Worm (Caenorhabditis elegans) whole organism, L4/young adult: ENCODE measurements around the gene ZK418.2.
A peak's percentile ranks its signal among the peaks of the same experiment; 100 is the strongest.

Source experiments
- W03F9.2 ChIP-seq: fragments of 150-350 bp; optimal IDR thresholded peaks from 2 replicates; lab custom pipeline; 2014; ENCODE audit warnings: missing biosample characterization, missing genetic modification characterization
- dao-5 ChIP-seq: sonication (generic microtip); optimal IDR thresholded peaks from 2 replicates; lab custom pipeline; 2016; ENCODE audit warnings: missing genotype, missing genetic modification characterization, moderate library complexity, missing compliant biosample characterization
- him-1 ChIP-seq: sonication (generic microtip); optimal IDR thresholded peaks from 2 replicates; lab custom pipeline; 2016; ENCODE audit warnings: missing genotype, missing genetic modification reagents, missing genetic modification characterization, missing compliant biosample characterization

DNA sequence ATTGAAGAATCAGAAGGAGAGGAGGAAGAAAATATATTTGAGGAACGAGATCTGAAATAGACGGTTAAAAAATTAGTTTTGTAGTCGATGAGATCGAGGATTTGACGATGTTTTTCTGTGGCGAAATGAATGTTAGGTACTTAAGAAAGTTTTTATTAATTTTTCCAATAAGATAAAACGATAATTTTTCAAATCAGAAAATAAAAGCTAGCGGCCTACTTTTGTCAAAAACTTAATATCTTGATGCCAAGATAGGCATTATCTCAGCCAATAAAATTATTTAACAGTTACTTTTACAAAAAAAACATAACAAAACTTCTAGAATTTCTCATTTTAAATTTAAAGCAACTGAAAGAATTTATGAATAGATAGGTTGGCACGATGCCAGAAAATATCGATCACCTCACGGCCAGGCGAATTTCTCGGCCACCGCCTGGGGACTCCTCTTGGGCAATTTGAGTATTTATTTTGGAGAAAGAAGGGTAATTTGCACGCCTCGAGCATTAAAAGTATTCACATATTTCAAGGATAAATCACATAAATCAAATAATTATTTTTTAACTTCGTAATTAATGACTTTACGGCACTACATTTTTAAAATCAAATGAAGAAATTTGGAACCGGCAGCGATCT, 3.3 kb upstream of the ZK418.2 start, which contains the start of gene fubl-2:
- TF ChIP-seq him-1 (tag; lab: Kevin White, UChicago) (no peak), W03F9.2 (tag; lab: Kevin White, UChicago) (peak; percentile 81), dao-5 (tag; lab: Kevin White, UChicago) (no peak)
